Worm (Caenorhabditis elegans): ENCODE data around the gene srg-9.

The srg-9 gene

ce11 chrIII:6208984-6209383, 47.6 kb downstream of the srg-9 start, which contains the start of gene C23G10.1:
Gene C23G10.1 (plus strand): TSS chrIII:6209284.
- TF ChIP-seq ceh-39 (tag; optimal IDR thresholded peaks at IDR 0.05): no peak
- no peak for TF ChIP-seq ceh-83 (GFP tag; optimal IDR thresholded peaks at IDR 0.05)
- TF ChIP-seq drap-1 (GFP tag; optimal IDR thresholded peaks at IDR 0.05): no peak
- no peak for TF ChIP-seq flh-1 (GFP tag; optimal IDR thresholded peaks at IDR 0.05)

DNA sequence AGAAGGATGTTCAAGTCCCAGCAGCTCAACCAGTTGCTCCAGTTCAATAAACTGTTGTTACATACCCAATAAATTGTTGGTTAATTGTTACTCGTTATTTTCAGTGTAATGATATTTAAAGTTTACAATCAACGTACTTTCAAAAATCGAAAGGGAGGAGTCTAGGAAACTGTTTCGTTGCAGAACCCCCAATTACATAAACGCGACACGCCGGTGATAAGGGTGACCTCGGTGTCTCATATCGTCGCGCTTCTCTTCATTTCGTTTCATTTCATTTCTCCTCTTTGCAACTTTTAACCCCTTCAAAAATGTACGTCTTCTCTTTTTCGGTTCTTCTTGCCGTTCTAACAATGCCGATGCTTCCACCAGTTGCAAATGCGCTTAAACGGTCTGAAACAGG, 48.7 kb downstream of the srg-9 start, which contains the start of gene C23G10.2:
Gene C23G10.2, plus strand, starts transcription at position 184 of the 400 bp plus-strand sequence.
- TF ChIP-seq elt-1 (tag; optimal IDR thresholded peaks at IDR 0.05; ENCODE audit: borderline replicate concordance, insufficient read depth) (no peak), mls-2 (tag; optimal IDR thresholded peaks at IDR 0.05) (no peak), mep-1 (tag; optimal IDR thresholded peaks at IDR 0.05) (no peak), unc-39 (tag; optimal IDR thresholded peaks at IDR 0.05) (no peak), ztf-11 (tag; optimal IDR thresholded peaks at IDR 0.05) (no peak), nhr-12 (tag; optimal IDR thresholded peaks at IDR 0.05) (no peak)

DNA sequence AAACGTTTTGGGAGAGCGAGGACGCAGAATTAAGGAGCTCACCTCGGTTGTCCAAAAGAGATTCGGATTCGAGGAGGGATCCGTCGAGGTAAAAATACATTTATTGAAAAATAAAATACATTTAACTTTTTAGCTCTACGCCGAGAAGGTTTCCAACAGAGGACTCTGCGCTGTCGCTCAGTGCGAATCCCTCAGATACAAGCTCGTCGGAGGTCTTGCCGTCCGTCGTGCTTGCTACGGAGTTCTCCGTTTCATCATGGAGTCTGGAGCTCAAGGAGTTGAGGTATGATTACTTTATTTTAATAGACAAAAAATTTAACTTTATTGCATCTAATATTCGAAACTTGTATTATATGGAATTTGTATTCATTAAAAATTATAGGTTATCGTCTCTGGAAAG, 49.5 kb downstream of the srg-9 start:
- no peak for TF ChIP-seq blmp-1 (tag; optimal IDR thresholded peaks at IDR 0.05)
- TF ChIP-seq unc-120 (tag; optimal IDR thresholded peaks at IDR 0.05; ENCODE audit: poor library complexity, severe bottlenecking): no peak
- no peak for TF ChIP-seq drap-1 (GFP tag; optimal IDR thresholded peaks at IDR 0.05)
- no peak for TF ChIP-seq zip-8 (tag; optimal IDR thresholded peaks at IDR 0.05)
- TF ChIP-seq flh-1 (GFP tag; optimal IDR thresholded peaks at IDR 0.05): no peak
- TF ChIP-seq cnd-1 (tag; optimal IDR thresholded peaks at IDR 0.05): no peak
- TF ChIP-seq snpc-4 (tag; optimal IDR thresholded peaks at IDR 0.05): no peak

DNA sequence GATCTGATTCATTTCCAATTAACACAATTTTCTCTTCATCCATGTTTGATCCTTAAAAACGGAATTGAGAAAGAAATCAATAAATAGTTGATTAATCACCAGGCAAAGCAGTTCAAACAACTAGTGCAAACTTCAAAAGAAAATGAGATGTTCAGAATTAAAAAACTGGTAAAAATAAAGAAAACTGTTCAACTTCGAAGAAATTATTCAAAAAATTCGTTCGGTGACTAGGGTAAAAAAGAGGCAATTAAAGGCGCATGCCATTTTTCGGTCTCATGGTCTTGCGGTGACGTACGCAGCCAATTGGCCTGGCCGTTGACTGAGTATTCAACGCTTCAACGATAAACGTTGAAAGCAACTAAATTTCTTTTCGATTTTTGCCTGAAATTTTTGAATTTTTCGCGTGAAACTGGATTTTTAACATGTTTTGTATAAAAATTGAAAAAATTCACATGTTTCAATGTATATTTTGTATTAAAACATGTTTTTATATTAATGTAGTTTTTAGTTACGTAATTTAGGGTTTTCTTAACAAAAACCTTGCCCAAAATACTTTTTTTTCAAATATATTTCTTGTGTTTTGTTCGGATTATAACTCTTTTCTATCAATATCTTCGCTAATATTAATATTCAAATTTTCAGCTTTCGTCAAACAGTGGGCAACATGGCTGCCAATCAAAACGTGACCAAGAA, 50.3 kb downstream of the srg-9 start, which contains the start of the genes sna-3 and rps-3:
Gene sna-3, minus strand, starts transcription at position 51 of the 693 bp plus-strand sequence.
Gene rps-3, plus strand, starts transcription at position 643 of the 693 bp plus-strand sequence.
- TF ChIP-seq nhr-12 (tag; optimal IDR thresholded peaks at IDR 0.05) (no peak), ceh-43 (GFP tag; optimal IDR thresholded peaks at IDR 0.05) (no peak), cnd-1 (tag; optimal IDR thresholded peaks at IDR 0.05) (no peak), mep-1 (tag; optimal IDR thresholded peaks at IDR 0.05) (peak; percentile 83), pha-4 (tag; optimal IDR thresholded peaks at IDR 0.05) (peak; percentile 32), bed-3 (GFP tag; optimal IDR thresholded peaks at IDR 0.05) (no peak), nhr-76 (tag; optimal IDR thresholded peaks at IDR 0.05) (no peak), mab-5 (tag; optimal IDR thresholded peaks at IDR 0.05) (no peak), sptf-1 (tag; optimal IDR thresholded peaks at IDR 0.05) (peak; percentile 35), unc-39 (tag; optimal IDR thresholded peaks at IDR 0.05) (no peak), lin-13 (tag; optimal IDR thresholded peaks at IDR 0.05) (peak; percentile 75), unc-62 (GFP tag; optimal IDR thresholded peaks at IDR 0.05) (peak; percentile 14), nhr-2 (tag; optimal IDR thresholded peaks at IDR 0.05) (peak; percentile 43), sem-2 (GFP tag; optimal IDR thresholded peaks at IDR 0.05) (no peak), ces-1 (GFP tag; optimal IDR thresholded peaks at IDR 0.05) (no peak), M03D4.4 (tag; optimal IDR thresholded peaks at IDR 0.05) (no peak), drap-1 (GFP tag; optimal IDR thresholded peaks at IDR 0.05) (no peak), hlh-1 (tag; optimal IDR thresholded peaks at IDR 0.05) (peak; percentile 60), ceh-83 (GFP tag; optimal IDR thresholded peaks at IDR 0.05) (no peak), zip-8 (tag; optimal IDR thresholded peaks at IDR 0.05) (no peak), elt-1 (tag; optimal IDR thresholded peaks at IDR 0.05; ENCODE audit: borderline replicate concordance, insufficient read depth) (no peak), unc-120 (tag; optimal IDR thresholded peaks at IDR 0.05; ENCODE audit: poor library complexity, severe bottlenecking) (peak; percentile 49), ceh-39 (tag; optimal IDR thresholded peaks at IDR 0.05) (peak; percentile 74), nhr-28 (tag; optimal IDR thresholded peaks at IDR 0.05) (no peak), ham-2 (GFP tag; optimal IDR thresholded peaks at IDR 0.05) (no peak), nhr-237 (tag; optimal IDR thresholded peaks at IDR 0.05) (peak; percentile 63), lsy-2 (tag; optimal IDR thresholded peaks at IDR 0.05) (peak; percentile 87), mls-2 (tag; optimal IDR thresholded peaks at IDR 0.05) (peak; percentile 69), snpc-4 (tag; optimal IDR thresholded peaks at IDR 0.05) (no peak), flh-1 (GFP tag; optimal IDR thresholded peaks at IDR 0.05) (no peak)
